Fruit fly (Drosophila melanogaster) whole organism, embryonic: Measurements from ENCODE around the gene CG4009.
A peak's percentile ranks its signal among the peaks of the same experiment; 100 is the strongest.

Experiments used
- BtbVII ChIP-seq: fragments of 200-800 bp; sonication (Bioruptor generic); optimal IDR thresholded peaks from 3 replicates; lab custom pipeline; 2017; ENCODE audit warnings: missing biosample characterization, mild to moderate bottlenecking, missing genetic modification characterization
- C15 ChIP-seq: fragments of 200-800 bp; sonication (Bioruptor generic); IDR thresholded peaks from 3 replicates; pipeline ENCODE4 v1.3.6; 2022; ENCODE audit warnings: missing biosample characterization, missing genetic modification characterization
- CG10267 ChIP-seq: fragments of 200-800 bp; sonication (Bioruptor generic); optimal IDR thresholded peaks from 2 replicates; lab custom pipeline; 2018; ENCODE audit warnings: missing biosample characterization, mild to moderate bottlenecking, missing genetic modification characterization, moderate library complexity
- CG11456 ChIP-seq: fragments of 200-800 bp; sonication (Bioruptor generic); IDR thresholded peaks from 3 replicates; pipeline ENCODE4 v1.3.6; 2022; ENCODE audit warnings: missing biosample characterization, missing genetic modification characterization
- CG11723 ChIP-seq: fragments of 200-800 bp; sonication (Bioruptor generic); optimal IDR thresholded peaks from 2 replicates; lab custom pipeline; 2017; ENCODE audit warnings: missing biosample characterization, mild to moderate bottlenecking, missing genetic modification characterization
- CG16779 ChIP-seq: fragments of 200-800 bp; sonication (Bioruptor generic); IDR thresholded peaks from 2 replicates; pipeline ENCODE4 v1.3.6; 2022; ENCODE audit warnings: missing biosample characterization, missing genetic modification characterization
- CG17359 ChIP-seq: fragments of 200-800 bp; sonication (Bioruptor generic); optimal IDR thresholded peaks from 3 replicates; lab custom pipeline; 2018; ENCODE audit warnings: missing biosample characterization, mild to moderate bottlenecking, missing genetic modification characterization, moderate library complexity
- CG18599 ChIP-seq: fragments of 200-800 bp; sonication (Bioruptor generic); optimal IDR thresholded peaks from 3 replicates; lab custom pipeline; 2017; ENCODE audit warnings: missing biosample characterization, missing genetic modification characterization, mild to moderate bottlenecking, moderate library complexity, missing genetic modification reagents
- CG4820 ChIP-seq: fragments of 200-800 bp; sonication (Bioruptor generic); optimal IDR thresholded peaks from 3 replicates; lab custom pipeline; 2016; ENCODE audit warnings: missing biosample characterization, missing genetic modification characterization
- CG5180 ChIP-seq: fragments of 200-800 bp; sonication (Bioruptor generic); optimal IDR thresholded peaks from 3 replicates; lab custom pipeline; 2017; ENCODE audit warnings: missing biosample characterization, missing genetic modification characterization, mild to moderate bottlenecking, moderate library complexity, missing genetic modification reagents
- CG5245 ChIP-seq: fragments of 200-800 bp; sonication (Bioruptor generic); optimal IDR thresholded peaks from 3 replicates; lab custom pipeline; 2016; ENCODE audit warnings: missing biosample characterization, missing genetic modification characterization
- CG6791 ChIP-seq: fragments of 200-800 bp; sonication (Bioruptor generic); IDR thresholded peaks from 3 replicates; pipeline ENCODE4 v1.3.6; 2022; ENCODE audit warnings: missing biosample characterization, missing genetic modification characterization; ENCODE audit not compliant: partially characterized antibody
- CG7928 ChIP-seq: fragments of 200-800 bp; sonication (Bioruptor generic); optimal IDR thresholded peaks from 2 replicates; lab custom pipeline; 2017; ENCODE audit warnings: missing biosample characterization, mild to moderate bottlenecking, missing genetic modification characterization
- CG7963 ChIP-seq: fragments of 200-800 bp; sonication (Bioruptor generic); IDR thresholded peaks from 3 replicates; pipeline ENCODE4 v1.3.6; 2022; ENCODE audit warnings: missing biosample characterization, missing genetic modification characterization; ENCODE audit not compliant: partially characterized antibody
- Camta ChIP-seq: fragments of 200-800 bp; sonication (Bioruptor generic); optimal IDR thresholded peaks from 2 replicates; lab custom pipeline; 2016; ENCODE audit warnings: missing biosample characterization, missing genetic modification characterization
- Chrac-16 ChIP-seq: fragments of 200-800 bp; sonication (Bioruptor generic); optimal IDR thresholded peaks from 3 replicates; lab custom pipeline; 2016; ENCODE audit warnings: missing biosample characterization, missing genetic modification characterization
- Dbx ChIP-seq: fragments of 200-800 bp; sonication (Bioruptor generic); IDR thresholded peaks from 3 replicates; pipeline ENCODE4 v1.3.6; 2022; ENCODE audit warnings: missing biosample characterization, missing genetic modification characterization
- Jarid2 ChIP-seq: fragments of 200-800 bp; sonication (Bioruptor generic); optimal IDR thresholded peaks from 3 replicates; lab custom pipeline; 2017; ENCODE audit warnings: mild to moderate bottlenecking, missing biosample characterization, missing genetic modification reagents, missing genetic modification characterization
- Max ChIP-seq: fragments of 200-800 bp; sonication (Bioruptor generic); optimal IDR thresholded peaks from 2 replicates; lab custom pipeline; 2016; ENCODE audit warnings: missing biosample characterization, mild to moderate bottlenecking, missing genetic modification characterization
- Myb ChIP-seq: fragments of 200-800 bp; sonication (Bioruptor generic); optimal IDR thresholded peaks from 2 replicates; lab custom pipeline; 2016; ENCODE audit warnings: missing biosample characterization, missing genetic modification characterization
- Poxn ChIP-seq: fragments of 200-800 bp; sonication (Bioruptor generic); IDR thresholded peaks from 2 replicates; pipeline ENCODE4 v1.3.6; 2022; ENCODE audit warnings: missing biosample characterization, missing genetic modification characterization
- Sry-β ChIP-seq: fragments of 200-800 bp; sonication (Bioruptor generic); optimal IDR thresholded peaks from 2 replicates; lab custom pipeline; 2018; ENCODE audit warnings: missing biosample characterization, mild to moderate bottlenecking, missing genetic modification characterization, moderate library complexity
- TFAM ChIP-seq: fragments of 200-800 bp; sonication (Bioruptor generic); optimal IDR thresholded peaks from 2 replicates; lab custom pipeline; 2017; ENCODE audit warnings: missing biosample characterization, missing genetic modification characterization, inconsistent platforms
- Vsx1 ChIP-seq: fragments of 200-800 bp; sonication (Bioruptor generic); optimal IDR thresholded peaks from 2 replicates; lab custom pipeline; 2017; ENCODE audit warnings: missing biosample characterization, mild to moderate bottlenecking, missing genetic modification characterization, missing genetic modification reagents
- Xbp1 ChIP-seq: fragments of 200-800 bp; sonication (Bioruptor generic); optimal IDR thresholded peaks from 3 replicates; lab custom pipeline; 2016; ENCODE audit warnings: missing biosample characterization, mild to moderate bottlenecking, missing genetic modification characterization
- br ChIP-seq: fragments of >200 bp; optimal IDR thresholded peaks from 2 replicates; lab custom pipeline; 2017
- bsh ChIP-seq, 2 experiments: fragments of 200-800 bp; sonication (Bioruptor generic); optimal IDR thresholded peaks; 2 replicates each; lab custom pipeline; 2017 to 2018; ENCODE audit warnings: mild to moderate bottlenecking in 2 of 2, missing biosample characterization in 2 of 2, missing genetic modification characterization in 2 of 2, moderate library complexity in 1 of 2
- btn ChIP-seq: fragments of 200-800 bp; sonication (Bioruptor generic); optimal IDR thresholded peaks from 2 replicates; lab custom pipeline; 2016; ENCODE audit warnings: missing biosample characterization, missing genetic modification characterization
- cato ChIP-seq: fragments of 200-800 bp; sonication (Bioruptor generic); optimal IDR thresholded peaks from 2 replicates; lab custom pipeline; 2016; ENCODE audit warnings: missing biosample characterization, missing genetic modification characterization, borderline replicate concordance
- chn ChIP-seq: fragments of 200-800 bp; sonication (Bioruptor generic); optimal IDR thresholded peaks from 2 replicates; lab custom pipeline; 2016; ENCODE audit warnings: missing biosample characterization, missing genetic modification characterization
- crc ChIP-seq: fragments of 200-800 bp; sonication (Bioruptor generic); optimal IDR thresholded peaks from 2 replicates; lab custom pipeline; 2016; ENCODE audit warnings: missing biosample characterization, missing genetic modification characterization
- dati ChIP-seq: fragments of 200-800 bp; sonication (Bioruptor generic); IDR thresholded peaks from 2 replicates; pipeline ENCODE4 v1.3.6; 2022; ENCODE audit warnings: missing biosample characterization, missing genetic modification characterization
- dimm ChIP-seq: fragments of 200-800 bp; sonication (Bioruptor generic); IDR thresholded peaks from 2 replicates; pipeline ENCODE4 v1.3.6; 2022; ENCODE audit warnings: missing biosample characterization, missing genetic modification characterization
- dm ChIP-seq: fragments of 200-800 bp; sonication (Bioruptor generic); optimal IDR thresholded peaks from 3 replicates; lab custom pipeline; 2016; ENCODE audit warnings: missing biosample characterization, missing genetic modification characterization
- ems ChIP-seq: fragments of 200-800 bp; sonication (Bioruptor generic); optimal IDR thresholded peaks from 3 replicates; lab custom pipeline; 2016; ENCODE audit warnings: missing biosample characterization, missing genetic modification characterization
- exex ChIP-seq: fragments of 200-800 bp; sonication (Bioruptor generic); optimal IDR thresholded peaks from 4 replicates; lab custom pipeline; 2018; ENCODE audit warnings: missing biosample characterization, mild to moderate bottlenecking, missing genetic modification characterization, moderate library complexity
- ham ChIP-seq: fragments of 200-800 bp; sonication (Bioruptor generic); IDR thresholded peaks from 2 replicates; pipeline ENCODE4 v1.3.6; 2022; ENCODE audit warnings: missing biosample characterization, missing genetic modification characterization
- hb ChIP-seq: fragments of 200-800 bp; sonication (Bioruptor generic); IDR thresholded peaks from 3 replicates; pipeline ENCODE4 v1.3.6; 2022; ENCODE audit warnings: missing biosample characterization, missing genetic modification characterization; ENCODE audit not compliant: partially characterized antibody
- lov ChIP-seq, 2 experiments: fragments of 200-800 bp in 1 of 2; fragments of >200 bp in 1 of 2; sonication (Bioruptor generic) in 1 of 2; IDR thresholded peaks in 1 of 2; optimal IDR thresholded peaks in 1 of 2; 2 replicates in 1 of 2; 3 replicates in 1 of 2; pipeline versions ENCODE4 v1.3.6 to Lab custom; 2017 to 2022; ENCODE audit warnings: missing biosample characterization in 1 of 2, missing genetic modification characterization in 1 of 2
- org-1 ChIP-seq: fragments of 200-800 bp; sonication (Bioruptor generic); optimal IDR thresholded peaks from 2 replicates; lab custom pipeline; 2017; ENCODE audit warnings: missing biosample characterization, missing genetic modification characterization
- otp ChIP-seq: fragments of 200-800 bp; sonication (Bioruptor generic); IDR thresholded peaks from 3 replicates; pipeline ENCODE4, ENCODE4 v1.3.6; 2022; ENCODE audit warnings: missing biosample characterization, missing genetic modification characterization
- peb ChIP-seq: fragments of 200-800 bp; sonication (Bioruptor generic); IDR thresholded peaks from 2 replicates; pipeline ENCODE4 v1.3.6; 2022; ENCODE audit warnings: missing biosample characterization, missing genetic modification characterization
- pfk ChIP-seq: fragments of 200-800 bp; sonication (Bioruptor generic); optimal IDR thresholded peaks from 2 replicates; lab custom pipeline; 2018; ENCODE audit warnings: missing biosample characterization, mild to moderate bottlenecking, missing genetic modification characterization, moderate library complexity
- repo ChIP-seq: fragments of 200-800 bp; sonication (Bioruptor generic); optimal IDR thresholded peaks from 2 replicates; lab custom pipeline; 2016; ENCODE audit warnings: missing biosample characterization, missing genetic modification characterization
- schlank ChIP-seq: fragments of 200-800 bp; sonication (Bioruptor generic); optimal IDR thresholded peaks from 2 replicates; lab custom pipeline; 2018; ENCODE audit warnings: missing biosample characterization, mild to moderate bottlenecking, missing genetic modification characterization
- sob ChIP-seq: fragments of 200-800 bp; sonication (Bioruptor generic); IDR thresholded peaks from 2 replicates; pipeline ENCODE4 v1.3.6; 2022; ENCODE audit warnings: missing biosample characterization, missing genetic modification characterization
- stc ChIP-seq: fragments of 200-800 bp; sonication (Bioruptor generic); IDR thresholded peaks from 2 replicates; pipeline ENCODE4 v1.3.6; 2022; ENCODE audit warnings: missing biosample characterization, missing genetic modification characterization
- tup ChIP-seq: fragments of 200-800 bp; sonication (Bioruptor generic); optimal IDR thresholded peaks from 2 replicates; lab custom pipeline; 2016; ENCODE audit warnings: missing biosample characterization, mild to moderate bottlenecking, missing genetic modification characterization, moderate library complexity
- vvl ChIP-seq: fragments of 200-800 bp; sonication (Bioruptor generic); IDR thresholded peaks from 2 replicates; pipeline ENCODE4 v1.3.6; 2022; ENCODE audit warnings: missing biosample characterization, missing genetic modification characterization
- wek ChIP-seq: fragments of 200-800 bp; sonication (Bioruptor generic); optimal IDR thresholded peaks from 3 replicates; lab custom pipeline; 2018; ENCODE audit warnings: missing biosample characterization, mild to moderate bottlenecking, missing genetic modification characterization, moderate library complexity

The CG4009 gene

DNA sequence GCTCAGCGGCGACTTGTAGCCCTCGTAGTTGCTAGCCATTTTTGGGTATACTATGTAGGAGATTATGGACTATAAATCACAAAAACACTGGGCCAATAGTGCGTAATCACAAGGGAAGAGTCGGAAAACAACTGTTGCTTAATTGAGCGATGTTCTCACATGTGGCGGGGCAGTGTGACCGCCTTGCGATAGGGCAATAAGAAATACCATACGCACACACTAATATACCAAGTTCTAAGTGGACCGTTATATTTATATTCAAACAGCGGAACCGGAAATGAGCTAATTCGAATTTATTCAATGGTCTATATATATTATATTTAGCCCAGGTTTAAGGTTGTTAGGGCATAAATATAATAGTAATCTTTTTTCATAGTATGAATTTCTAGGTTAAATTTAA is 14.9 kb downstream of the CG4009 start, which contains the start of gene Adsl (continued):
- TF ChIP-seq Sry-β (GFP tag; lab: Kevin White, UChicago) (no peak), cato (GFP tag; lab: Kevin White, UChicago) (peak; percentile 3), Xbp1 (peak; percentile 57), CG5180 (GFP tag; lab: Kevin White, UChicago) (peak; percentile 49), Chrac-16 (GFP tag; lab: Kevin White, UChicago) (peak; percentile 19), dati (no peak), CG5245 (GFP tag; lab: Kevin White, UChicago) (no peak), Camta (GFP tag; lab: Kevin White, UChicago) (peak; percentile 41), dm (peak; percentile 91), tup (no peak), crc (GFP tag; lab: Kevin White, UChicago) (no peak), CG7928 (no peak), repo (GFP tag; lab: Kevin White, UChicago) (peak; percentile 40), btn (no peak), CG18599 (GFP tag; lab: Kevin White, UChicago) (peak; percentile 71), ham (GFP tag; lab: Robert Waterston, UW) (no peak), Vsx1 (peak; percentile 85), lov (optimal IDR thresholded peaks at IDR 0.05; lab: Kevin White, UChicago) (no peak), lov (GFP tag; IDR thresholded peaks at IDR 0.05; lab: Robert Waterston, UW) (peak; percentile 77; the same call in 2 of the 3 replicates), CG11723 (GFP tag; lab: Kevin White, UChicago) (no peak), peb (no peak), sob (GFP tag; lab: Robert Waterston, UW) (peak; percentile 60; the same call in 1 of the 2 replicates), dimm (no peak), stc (GFP tag; lab: Robert Waterston, UW) (peak; percentile 63; the same call in 1 of the 2 replicates), wek (GFP tag; lab: Kevin White, UChicago) (peak; percentile 76), schlank (tag; lab: Kevin White, UChicago) (peak; percentile 49), Poxn (no peak), exex (tag; lab: Kevin White, UChicago) (no peak), CG17359 (tag; lab: Kevin White, UChicago) (no peak), Jarid2 (GFP tag; lab: Kevin White, UChicago) (peak; percentile 60), CG6791 (no peak; the same call in 2 of the 3 replicates), BtbVII (GFP tag; lab: Kevin White, UChicago) (peak; percentile 76), CG7963 (no peak), hb (GFP tag; lab: Robert Waterston, UW) (no peak), vvl (peak; percentile 84), Max (peak; percentile 86), CG11456 (GFP tag; lab: Robert Waterston, UW) (no peak), CG10267 (tag; lab: Kevin White, UChicago) (peak; percentile 77), otp (GFP tag; lab: Robert Waterston, UW) (peak; percentile 68; the same call in 2 of the 3 replicates), Myb (peak; percentile 91), ems (GFP tag; lab: Kevin White, UChicago) (no peak), CG4820 (GFP tag; lab: Kevin White, UChicago) (peak; percentile 37), pfk (peak; percentile 35), chn (GFP tag; lab: Kevin White, UChicago) (no peak), org-1 (GFP tag; lab: Kevin White, UChicago) (peak; percentile 63), Dbx (GFP tag; lab: Robert Waterston, UW) (peak; percentile 35; the same call in 1 of the 3 replicates), br (lab: Kevin White, UChicago) (no peak), TFAM (GFP tag; lab: Kevin White, UChicago) (no peak), C15 (no peak), bsh (GFP tag; optimal IDR thresholded peaks at IDR 0.05; lab: Kevin White, UChicago) (no peak), CG16779 (GFP tag; lab: Robert Waterston, UW) (no peak)
